Fruit fly (Drosophila melanogaster) whole organism, embryonic: ENCODE results near the gene fan.

Experiments used
- CG10321 ChIP-seq: fragments of 200-800 bp; sonication (Bioruptor generic); IDR thresholded peaks from 2 replicates; pipeline ENCODE4 v1.3.6; 2022; ENCODE audit warnings: missing biosample characterization, missing genetic modification characterization
- CG11093 ChIP-seq: fragments of 200-800 bp; sonication (Bioruptor generic); IDR thresholded peaks from 3 replicates; pipeline ENCODE4 v1.3.6; 2022; ENCODE audit warnings: missing biosample characterization, missing genetic modification characterization
- CG13287 ChIP-seq: fragments of 200-800 bp; sonication (Bioruptor generic); IDR thresholded peaks from 2 replicates; pipeline ENCODE4 v1.3.6; 2022; ENCODE audit warnings: missing biosample characterization, missing genetic modification characterization; ENCODE audit not compliant: partially characterized antibody
- CG15073 ChIP-seq: fragments of 200-800 bp; sonication (Bioruptor generic); optimal IDR thresholded peaks from 2 replicates; lab custom pipeline; 2016; ENCODE audit warnings: missing biosample characterization, missing genetic modification characterization
- CG17385 ChIP-seq: fragments of 200-800 bp; sonication (Bioruptor generic); optimal IDR thresholded peaks from 3 replicates; lab custom pipeline; 2018; ENCODE audit warnings: missing biosample characterization, mild to moderate bottlenecking, missing genetic modification characterization
- CG18011 ChIP-seq: fragments of 200-800 bp; sonication (Bioruptor generic); optimal IDR thresholded peaks from 2 replicates; lab custom pipeline; 2017; ENCODE audit warnings: missing biosample characterization, missing genetic modification characterization, mild to moderate bottlenecking, moderate library complexity, missing genotype
- CG2129 ChIP-seq: fragments of 200-800 bp; sonication (Bioruptor generic); IDR thresholded peaks from 2 replicates; pipeline ENCODE4 v1.3.6; 2022; ENCODE audit warnings: missing biosample characterization, missing genetic modification characterization; ENCODE audit not compliant: partially characterized antibody
- CG31365 ChIP-seq: fragments of 200-800 bp; sonication (Bioruptor generic); optimal IDR thresholded peaks from 2 replicates; lab custom pipeline; 2018; ENCODE audit warnings: missing biosample characterization, mild to moderate bottlenecking, missing genetic modification characterization
- CG34224 ChIP-seq: fragments of 200-800 bp; sonication (Bioruptor generic); IDR thresholded peaks from 3 replicates; pipeline ENCODE4 v1.3.6; 2022; ENCODE audit warnings: missing biosample characterization, missing genetic modification characterization; ENCODE audit not compliant: partially characterized antibody
- CG5953 ChIP-seq: fragments of 200-800 bp; sonication (Bioruptor generic); IDR thresholded peaks from 2 replicates; pipeline ENCODE4 v1.3.6; 2022; ENCODE audit warnings: missing biosample characterization, missing genetic modification characterization
- D19A ChIP-seq: fragments of 200-800 bp; optimal IDR thresholded peaks from 3 replicates; lab custom pipeline; 2019; ENCODE audit warnings: missing biosample characterization, mild to moderate bottlenecking, missing genetic modification characterization, moderate library complexity
- MBD-R2 ChIP-seq: fragments of 200-800 bp; sonication (Bioruptor generic); IDR thresholded peaks from 2 replicates; pipeline ENCODE4 v1.3.6; 2022; ENCODE audit warnings: missing biosample characterization, missing genetic modification characterization
- Myb ChIP-seq: fragments of 200-800 bp; sonication (Bioruptor generic); optimal IDR thresholded peaks from 2 replicates; lab custom pipeline; 2016; ENCODE audit warnings: missing biosample characterization, missing genetic modification characterization
- Nf-YA ChIP-seq: fragments of 200-800 bp; sonication (Bioruptor generic); IDR thresholded peaks from 2 replicates; pipeline ENCODE4 v1.3.6; 2022; ENCODE audit warnings: missing biosample characterization, missing genetic modification characterization
- Nf-YC ChIP-seq: fragments of 200-800 bp; optimal IDR thresholded peaks from 3 replicates; lab custom pipeline; 2019; ENCODE audit warnings: missing biosample characterization, mild to moderate bottlenecking, missing genetic modification characterization, moderate library complexity
- Taf1 ChIP-seq: fragments of 200-800 bp; sonication (Bioruptor generic); IDR thresholded peaks from 2 replicates; pipeline ENCODE4 v1.3.6; 2022; ENCODE audit warnings: missing biosample characterization, missing genetic modification characterization
- ab ChIP-seq: fragments of 200-800 bp; sonication (Bioruptor generic); optimal IDR thresholded peaks from 2 replicates; lab custom pipeline; 2016; ENCODE audit warnings: missing biosample characterization, missing genetic modification characterization
- ap ChIP-seq: fragments of 200-800 bp; sonication (Bioruptor generic); IDR thresholded peaks from 2 replicates; pipeline ENCODE4 v1.3.6; 2022; ENCODE audit warnings: missing biosample characterization, missing genetic modification characterization
- br ChIP-seq: fragments of >200 bp; optimal IDR thresholded peaks from 2 replicates; lab custom pipeline; 2017
- crp ChIP-seq, 2 experiments: fragments of 200-800 bp; sonication (Bioruptor generic); optimal IDR thresholded peaks; 2 replicates in 1 of 2; 3 replicates in 1 of 2; lab custom pipeline; 2017; ENCODE audit warnings: missing biosample characterization in 2 of 2, missing genetic modification characterization in 2 of 2, mild to moderate bottlenecking in 1 of 2, moderate library complexity in 1 of 2
- lbe ChIP-seq: fragments of 200-800 bp; sonication (Bioruptor generic); optimal IDR thresholded peaks from 2 replicates; lab custom pipeline; 2016; ENCODE audit warnings: missing biosample characterization, mild to moderate bottlenecking, missing genetic modification characterization
- pfk ChIP-seq: fragments of 200-800 bp; sonication (Bioruptor generic); optimal IDR thresholded peaks from 2 replicates; lab custom pipeline; 2018; ENCODE audit warnings: missing biosample characterization, mild to moderate bottlenecking, missing genetic modification characterization, moderate library complexity
- pzg ChIP-seq: fragments of 200-800 bp; sonication (Bioruptor generic); optimal IDR thresholded peaks from 3 replicates; lab custom pipeline; 2018; ENCODE audit warnings: missing biosample characterization, mild to moderate bottlenecking, missing genetic modification characterization, moderate library complexity
- slbo ChIP-seq: fragments of 200-800 bp; sonication (Bioruptor generic); IDR thresholded peaks from 2 replicates; pipeline ENCODE4 v1.3.6; 2022; ENCODE audit warnings: missing biosample characterization, missing genetic modification characterization
- zf30C ChIP-seq: fragments of 200-800 bp; sonication (Bioruptor generic); optimal IDR thresholded peaks from 3 replicates; lab custom pipeline; 2018; ENCODE audit warnings: missing biosample characterization, mild to moderate bottlenecking, missing genetic modification characterization
- zfh2 ChIP-seq: fragments of 200-800 bp; sonication (Bioruptor generic); optimal IDR thresholded peaks from 2 replicates; lab custom pipeline; 2016; ENCODE audit warnings: missing biosample characterization, missing genetic modification characterization

The fan gene

dm6 chr3L:8157079-8157478, 48.1 kb downstream of the fan start:
- TF ChIP-seq CG2129 (GFP tag; lab: Robert Waterston, UW): no peak
- no peak for TF ChIP-seq CG15073 (GFP tag; lab: Kevin White, UChicago)
- no peak for TF ChIP-seq slbo
- no peak for TF ChIP-seq zf30C (GFP tag; lab: Kevin White, UChicago)
- TF ChIP-seq ab (GFP tag; lab: Kevin White, UChicago): no peak
- no peak for TF ChIP-seq zfh2 (GFP tag; lab: Kevin White, UChicago)
- no peak for TF ChIP-seq br (lab: Kevin White, UChicago)
- no peak for TF ChIP-seq Nf-YA (GFP tag; lab: Robert Waterston, UW)
- TF ChIP-seq CG5953 (GFP tag; lab: Robert Waterston, UW): no peak

dm6 chr3L:8158715-8159380, 49.9 kb downstream of the fan start, which contains the start of gene CG42445:
CG42445 (minus strand) TSS chr3L:8158900.
- 0 out of 2 replicates have a peak, but pooled peaks have one; percentile 14 for TF ChIP-seq CG13287 (GFP tag; lab: Robert Waterston, UW)
- peak; percentile 69 for TF ChIP-seq Myb (GFP tag; lab: Kevin White, UChicago)
- TF ChIP-seq CG34224 (GFP tag; lab: Robert Waterston, UW): 0 out of 3 replicates have a peak, but pooled peaks have one; percentile 18
- no peak for TF ChIP-seq ap (GFP tag; lab: Robert Waterston, UW)
- TF ChIP-seq D19A (tag; lab: Kevin White, UChicago): peak; percentile 29
- TF ChIP-seq CG31365: peak; percentile 54
- no peak for TF ChIP-seq CG11093 (GFP tag; lab: Robert Waterston, UW)
- peak; percentile 61 for TF ChIP-seq CG17385
- peak in 1 of 2 experiments; percentile 84 for TF ChIP-seq crp (GFP tag; optimal IDR thresholded peaks at IDR 0.05; lab: Kevin White, UChicago)
- peak; percentile 20 for TF ChIP-seq Nf-YC (tag; lab: Kevin White, UChicago)
- peak; percentile 53 for TF ChIP-seq lbe
- TF ChIP-seq CG10321 (GFP tag; lab: Robert Waterston, UW): peak; percentile 81
- TF ChIP-seq pfk (GFP tag; lab: Kevin White, UChicago): no peak
- TF ChIP-seq CG18011 (GFP tag; lab: Kevin White, UChicago): peak; percentile 96
- peak; percentile 35; the same call in 1 of the 2 replicates for TF ChIP-seq MBD-R2 (GFP tag; lab: Robert Waterston, UW)
- TF ChIP-seq Taf1: no peak
- peak; percentile 10 for TF ChIP-seq pzg (GFP tag; lab: Kevin White, UChicago)
